Fruit fly (Drosophila melanogaster) whole organism, embryonic: ENCODE results near the gene mldr.
A peak's percentile ranks its signal among the peaks of the same experiment; 100 is the strongest.

Source experiments
- Aef1 ChIP-seq: fragments of 200-800 bp; sonication (Bioruptor generic); IDR thresholded peaks from 3 replicates; pipeline ENCODE4 v1.3.6; 2022; ENCODE audit warnings: missing biosample characterization, missing genetic modification characterization
- Blimp-1 ChIP-seq: fragments of 200-800 bp; sonication (Bioruptor generic); optimal IDR thresholded peaks from 3 replicates; lab custom pipeline; 2018; ENCODE audit warnings: missing biosample characterization, missing genetic modification characterization, mild to moderate bottlenecking, moderate library complexity, missing genetic modification reagents
- BtbVII ChIP-seq: fragments of 200-800 bp; sonication (Bioruptor generic); optimal IDR thresholded peaks from 3 replicates; lab custom pipeline; 2017; ENCODE audit warnings: missing biosample characterization, mild to moderate bottlenecking, missing genetic modification characterization
- CG10274 ChIP-seq: fragments of 200-800 bp; sonication (Bioruptor generic); optimal IDR thresholded peaks from 3 replicates; lab custom pipeline; 2017; ENCODE audit warnings: missing biosample characterization, mild to moderate bottlenecking, missing genetic modification characterization
- CG12236 ChIP-seq: fragments of 200-800 bp; sonication (Bioruptor generic); optimal IDR thresholded peaks from 2 replicates; lab custom pipeline; 2016; ENCODE audit warnings: missing biosample characterization, missing genetic modification characterization
- CG13775 ChIP-seq: fragments of 200-800 bp; sonication (Bioruptor generic); optimal IDR thresholded peaks from 3 replicates; lab custom pipeline; 2017; ENCODE audit warnings: missing biosample characterization, mild to moderate bottlenecking, missing genetic modification characterization
- CG15073 ChIP-seq: fragments of 200-800 bp; sonication (Bioruptor generic); optimal IDR thresholded peaks from 2 replicates; lab custom pipeline; 2016; ENCODE audit warnings: missing biosample characterization, missing genetic modification characterization
- CG1647 ChIP-seq: fragments of 200-800 bp; sonication (Bioruptor generic); optimal IDR thresholded peaks from 3 replicates; lab custom pipeline; 2016; ENCODE audit warnings: missing biosample characterization, missing genetic modification characterization
- CG1832 ChIP-seq: fragments of 200-800 bp; sonication (Bioruptor generic); optimal IDR thresholded peaks from 2 replicates; lab custom pipeline; 2017; ENCODE audit warnings: missing biosample characterization, mild to moderate bottlenecking, missing genetic modification characterization, inconsistent platforms
- CG18476 ChIP-seq: fragments of 200-800 bp; sonication (Bioruptor generic); optimal IDR thresholded peaks from 2 replicates; lab custom pipeline; 2016; ENCODE audit warnings: missing biosample characterization, mild to moderate bottlenecking, missing genetic modification characterization
- CG18619 ChIP-seq: fragments of 200-800 bp; sonication (Bioruptor generic); optimal IDR thresholded peaks from 3 replicates; lab custom pipeline; 2017; ENCODE audit warnings: missing biosample characterization, mild to moderate bottlenecking, missing genetic modification characterization
- CG2116 ChIP-seq: fragments of 200-800 bp; sonication (Bioruptor generic); optimal IDR thresholded peaks from 3 replicates; lab custom pipeline; 2018; ENCODE audit warnings: missing biosample characterization, mild to moderate bottlenecking, missing genetic modification characterization
- CG2678 ChIP-seq: fragments of 200-800 bp; sonication (Bioruptor generic); optimal IDR thresholded peaks from 3 replicates; lab custom pipeline; 2019; ENCODE audit warnings: missing biosample characterization, mild to moderate bottlenecking, missing genetic modification characterization, moderate library complexity
- CG31224 ChIP-seq: fragments of 200-800 bp; sonication (Bioruptor generic); IDR thresholded peaks from 2 replicates; pipeline ENCODE4 v1.3.6; 2022; ENCODE audit warnings: missing biosample characterization, missing genetic modification characterization
- CG32767 ChIP-seq: fragments of 200-800 bp; sonication (Bioruptor generic); IDR thresholded peaks from 2 replicates; pipeline ENCODE4 v1.3.6; 2022; ENCODE audit warnings: missing biosample characterization, missing genetic modification characterization
- CG43689 ChIP-seq: fragments of 200-800 bp; sonication (Bioruptor generic); IDR thresholded peaks from 2 replicates; pipeline ENCODE4 v1.3.6; 2022; ENCODE audit warnings: missing biosample characterization, missing genetic modification characterization
- CG4404 ChIP-seq: fragments of 200-800 bp; sonication (Bioruptor generic); IDR thresholded peaks from 2 replicates; pipeline ENCODE4 v1.3.6; 2022; ENCODE audit warnings: missing biosample characterization, missing genetic modification characterization
- CG4730 ChIP-seq: fragments of 200-800 bp; sonication (Bioruptor generic); IDR thresholded peaks from 2 replicates; pipeline ENCODE4 v1.3.6; 2022; ENCODE audit warnings: missing biosample characterization, missing genetic modification characterization
- CG4820 ChIP-seq: fragments of 200-800 bp; sonication (Bioruptor generic); optimal IDR thresholded peaks from 3 replicates; lab custom pipeline; 2016; ENCODE audit warnings: missing biosample characterization, missing genetic modification characterization
- CG5180 ChIP-seq: fragments of 200-800 bp; sonication (Bioruptor generic); optimal IDR thresholded peaks from 3 replicates; lab custom pipeline; 2017; ENCODE audit warnings: missing biosample characterization, missing genetic modification characterization, mild to moderate bottlenecking, moderate library complexity, missing genetic modification reagents
- CG6272 ChIP-seq: fragments of 200-800 bp; sonication (Bioruptor generic); IDR thresholded peaks from 2 replicates; pipeline ENCODE4 v1.3.6; 2022; ENCODE audit warnings: missing biosample characterization, missing genetic modification characterization
- CG7372 ChIP-seq: fragments of 200-800 bp; sonication (Bioruptor generic); IDR thresholded peaks from 2 replicates; pipeline ENCODE4 v1.3.6; 2022; ENCODE audit warnings: missing biosample characterization, missing genetic modification characterization
- CG8281 ChIP-seq: fragments of 200-800 bp; sonication (Bioruptor generic); optimal IDR thresholded peaks from 2 replicates; lab custom pipeline; 2018; ENCODE audit warnings: missing biosample characterization, mild to moderate bottlenecking, missing genetic modification characterization, moderate library complexity
- CG8924 ChIP-seq: fragments of 200-800 bp; optimal IDR thresholded peaks from 3 replicates; lab custom pipeline; 2019; ENCODE audit warnings: missing biosample characterization, mild to moderate bottlenecking, missing genetic modification characterization, moderate library complexity
- Dref ChIP-seq: fragments of 200-800 bp; sonication (Bioruptor generic); IDR thresholded peaks from 2 replicates; pipeline ENCODE4 v1.3.6; 2022; ENCODE audit warnings: missing biosample characterization, missing genetic modification characterization
- HmgZ ChIP-seq: fragments of 200-800 bp; sonication (Bioruptor generic); optimal IDR thresholded peaks from 2 replicates; lab custom pipeline; 2018; ENCODE audit warnings: missing biosample characterization, mild to moderate bottlenecking, missing genetic modification characterization
- Rfx ChIP-seq: fragments of 200-800 bp; sonication (Bioruptor generic); IDR thresholded peaks from 2 replicates; pipeline ENCODE4 v1.3.6; 2022; ENCODE audit warnings: missing biosample characterization, missing genetic modification characterization
- Sry-δ ChIP-seq: fragments of 200-800 bp; sonication (Bioruptor generic); optimal IDR thresholded peaks from 2 replicates; lab custom pipeline; 2016; ENCODE audit warnings: missing biosample characterization, missing genetic modification characterization
- Stat92E ChIP-seq, 3 experiments: fragments of >200 bp in 2 of 3; fragments of 200-800 bp in 1 of 3; sonication (Bioruptor generic) in 1 of 3; optimal IDR thresholded peaks; 2 replicates each; lab custom pipeline; 2017 to 2019; ENCODE audit warnings: missing biosample characterization in 3 of 3, missing genetic modification characterization in 3 of 3, mild to moderate bottlenecking in 1 of 3, moderate library complexity in 1 of 3
- Usf ChIP-seq: fragments of 200-800 bp; sonication (Bioruptor generic); optimal IDR thresholded peaks from 2 replicates; lab custom pipeline; 2017; ENCODE audit warnings: missing genotype, missing biosample characterization, missing genetic modification characterization
- YL-1 ChIP-seq: fragments of 200-800 bp; sonication (Bioruptor generic); optimal IDR thresholded peaks from 3 replicates; lab custom pipeline; 2017; ENCODE audit warnings: missing biosample characterization, mild to moderate bottlenecking, missing genetic modification characterization
- ash1 ChIP-seq: fragments of 200-800 bp; sonication (Bioruptor generic); optimal IDR thresholded peaks from 2 replicates; lab custom pipeline; 2018; ENCODE audit warnings: missing biosample characterization, mild to moderate bottlenecking, missing genetic modification characterization
- cad ChIP-seq: fragments of >200 bp; optimal IDR thresholded peaks from 2 replicates; lab custom pipeline; 2017; ENCODE audit warnings: missing biosample characterization, missing genetic modification characterization
- chif ChIP-seq, 2 experiments: fragments of 200-800 bp; sonication (Bioruptor generic); optimal IDR thresholded peaks; 3 replicates each; lab custom pipeline; 2016; ENCODE audit warnings: missing biosample characterization in 2 of 2, missing genetic modification characterization in 2 of 2
- chn ChIP-seq: fragments of 200-800 bp; sonication (Bioruptor generic); optimal IDR thresholded peaks from 2 replicates; lab custom pipeline; 2016; ENCODE audit warnings: missing biosample characterization, missing genetic modification characterization
- disco-r ChIP-seq: fragments of 200-800 bp; sonication (Bioruptor generic); optimal IDR thresholded peaks from 2 replicates; lab custom pipeline; 2016; ENCODE audit warnings: missing biosample characterization, missing genetic modification characterization
- dmrt99B ChIP-seq: fragments of 200-800 bp; sonication (Bioruptor generic); optimal IDR thresholded peaks from 2 replicates; lab custom pipeline; 2018; ENCODE audit warnings: missing biosample characterization, mild to moderate bottlenecking, missing genetic modification characterization, moderate library complexity
- en ChIP-seq: fragments of 200-800 bp; sonication (Bioruptor generic); optimal IDR thresholded peaks from 2 replicates; lab custom pipeline; 2016; ENCODE audit warnings: missing biosample characterization, missing genetic modification characterization
- fd96Cb ChIP-seq: fragments of 200-800 bp; sonication (Bioruptor generic); optimal IDR thresholded peaks from 2 replicates; lab custom pipeline; 2018; ENCODE audit warnings: missing biosample characterization, mild to moderate bottlenecking, missing genetic modification characterization, moderate library complexity
- fu2 ChIP-seq: fragments of 200-800 bp; sonication (Bioruptor generic); optimal IDR thresholded peaks from 2 replicates; lab custom pipeline; 2016; ENCODE audit warnings: missing biosample characterization, missing genetic modification characterization
- h ChIP-seq: fragments of >200 bp; optimal IDR thresholded peaks from 2 replicates; lab custom pipeline; 2017
- hbn ChIP-seq: fragments of 200-800 bp; sonication (Bioruptor generic); IDR thresholded peaks from 2 replicates; pipeline ENCODE4 v1.3.6; 2022; ENCODE audit warnings: missing biosample characterization, missing genetic modification characterization; ENCODE audit not compliant: partially characterized antibody
- hth ChIP-seq: fragments of >200 bp; optimal IDR thresholded peaks from 2 replicates; lab custom pipeline; 2017; ENCODE audit warnings: inconsistent platforms
- inv ChIP-seq: fragments of 200-800 bp; sonication (Bioruptor generic); IDR thresholded peaks from 2 replicates; pipeline ENCODE4 v1.3.6; 2022; ENCODE audit warnings: missing biosample characterization, missing genetic modification characterization; ENCODE audit not compliant: partially characterized antibody
- knrl ChIP-seq: fragments of 200-800 bp; sonication (Bioruptor generic); IDR thresholded peaks from 3 replicates; pipeline ENCODE4 v1.3.6; 2022; ENCODE audit warnings: missing biosample characterization, missing genetic modification characterization; ENCODE audit not compliant: partially characterized antibody
- scrt ChIP-seq: fragments of 200-800 bp; sonication (Bioruptor generic); optimal IDR thresholded peaks from 2 replicates; lab custom pipeline; 2018; ENCODE audit warnings: missing biosample characterization, mild to moderate bottlenecking, missing genetic modification characterization, moderate library complexity
- seq ChIP-seq: fragments of 200-800 bp; sonication (Bioruptor generic); IDR thresholded peaks from 2 replicates; pipeline ENCODE4 v1.3.6; 2022; ENCODE audit warnings: missing biosample characterization, missing genetic modification characterization
- tna ChIP-seq: fragments of 200-800 bp; sonication (Bioruptor generic); IDR thresholded peaks from 2 replicates; pipeline ENCODE4 v1.3.6; 2022; ENCODE audit warnings: missing biosample characterization, missing genetic modification characterization; ENCODE audit not compliant: partially characterized antibody
- toy ChIP-seq: fragments of 200-800 bp; sonication (Bioruptor generic); IDR thresholded peaks from 2 replicates; pipeline ENCODE4 v1.3.6; 2022; ENCODE audit warnings: missing biosample characterization, missing genetic modification characterization
- trh ChIP-seq: fragments of 200-800 bp; sonication (Bioruptor generic); optimal IDR thresholded peaks from 2 replicates; lab custom pipeline; 2016; ENCODE audit warnings: missing biosample characterization, missing genetic modification characterization
- ttk ChIP-seq: fragments of 200-800 bp; sonication (Bioruptor generic); IDR thresholded peaks from 2 replicates; pipeline ENCODE4 v2.1.2; 2022; ENCODE audit warnings: missing biosample characterization, missing genetic modification characterization

mldr gene

DNA sequence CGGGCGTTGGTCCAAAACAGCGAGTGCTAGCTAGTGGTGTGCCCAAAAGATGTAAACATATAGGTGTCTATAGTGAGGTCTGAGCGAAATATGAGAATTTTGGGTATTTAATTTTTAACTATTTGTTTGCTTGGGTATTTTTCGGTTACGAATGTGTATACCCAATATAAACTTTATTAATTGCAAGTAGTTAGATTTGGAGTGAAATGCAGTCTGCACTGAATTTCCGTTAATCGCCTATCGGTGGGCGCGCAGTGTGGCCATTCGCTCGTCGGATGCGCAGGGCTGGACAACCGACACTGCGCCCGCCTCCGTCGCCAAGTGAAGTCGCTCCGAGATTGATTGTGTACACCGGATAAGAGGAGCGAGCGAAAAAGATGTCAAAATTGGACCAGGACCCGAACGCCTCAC, 4.0 kb downstream of the mldr start, which contains the start of the genes CG15891 and CG3815 (continued):
- no peak for TF ChIP-seq Stat92E (GFP tag; optimal IDR thresholded peaks at IDR 0.05; lab: Kevin White, UChicago)
- TF ChIP-seq CG8281 (tag; lab: Kevin White, UChicago), result no peak
- TF ChIP-seq CG18619, result peak; percentile 69
- peak; percentile 59; the same call in 2 of the 3 replicates for TF ChIP-seq knrl (GFP tag; lab: Robert Waterston, UW)
- no peak for TF ChIP-seq dmrt99B (tag; lab: Kevin White, UChicago)
- TF ChIP-seq seq (GFP tag; lab: Robert Waterston, UW), result no peak
- no peak for TF ChIP-seq disco-r
- TF ChIP-seq Aef1 (GFP tag; lab: Robert Waterston, UW), result peak; percentile 54; the same call in 2 of the 3 replicates
- no peak for TF ChIP-seq trh
- TF ChIP-seq Rfx (GFP tag; lab: Robert Waterston, UW), result peak; percentile 76
- 0 out of 2 replicates have a peak, but pooled peaks have one; percentile 28 for TF ChIP-seq CG32767 (GFP tag; lab: Robert Waterston, UW)
- peak; percentile 13; the same call in 1 of the 2 replicates for TF ChIP-seq CG31224 (GFP tag; lab: Robert Waterston, UW)
- TF ChIP-seq fu2 (GFP tag; lab: Kevin White, UChicago), result peak; percentile 49
- peak; percentile 10 for TF ChIP-seq CG4820 (GFP tag; lab: Kevin White, UChicago)
- TF ChIP-seq CG15073 (GFP tag; lab: Kevin White, UChicago), result no peak
- no peak for TF ChIP-seq BtbVII (GFP tag; lab: Kevin White, UChicago)
- TF ChIP-seq YL-1 (GFP tag; lab: Kevin White, UChicago), result peak; percentile 60
- TF ChIP-seq CG1647 (GFP tag; lab: Kevin White, UChicago), result no peak
- peak; percentile 42; the same call in 1 of the 2 replicates for TF ChIP-seq CG6272 (GFP tag; lab: Robert Waterston, UW)
- no peak for TF ChIP-seq toy (GFP tag; lab: Robert Waterston, UW)
- TF ChIP-seq scrt (GFP tag; lab: Kevin White, UChicago), result no peak
- TF ChIP-seq CG10274 (GFP tag; lab: Kevin White, UChicago), result no peak
- TF ChIP-seq Sry-δ (GFP tag; lab: Kevin White, UChicago), result peak; percentile 71
- TF ChIP-seq ttk (GFP tag; lab: Robert Waterston, UW), result no peak
- no peak for TF ChIP-seq en
- TF ChIP-seq CG4404, result peak; percentile 54; the same call in 1 of the 2 replicates
- TF ChIP-seq chif (GFP tag; optimal IDR thresholded peaks at IDR 0.05; lab: Kevin White, UChicago), result peak; percentile 13 to 33
- TF ChIP-seq inv, result peak; percentile 23; the same call in 1 of the 2 replicates
- no peak for TF ChIP-seq h (lab: Kevin White, UChicago)
- TF ChIP-seq hbn (GFP tag; lab: Robert Waterston, UW), result no peak; the same call in 1 of the 2 replicates
- TF ChIP-seq ash1, result no peak
- peak; percentile 67 for TF ChIP-seq Dref
- TF ChIP-seq fd96Cb (tag; lab: Kevin White, UChicago), result no peak
- peak; percentile 31; the same call in 1 of the 2 replicates for TF ChIP-seq CG4730 (GFP tag; lab: Robert Waterston, UW)
- TF ChIP-seq CG2678 (tag; lab: Kevin White, UChicago), result no peak
- TF ChIP-seq hth (lab: Kevin White, UChicago), result no peak
- no peak for TF ChIP-seq CG18476 (GFP tag; lab: Kevin White, UChicago)
- TF ChIP-seq Blimp-1 (GFP tag; lab: Kevin White, UChicago), result no peak
- TF ChIP-seq HmgZ (tag; lab: Kevin White, UChicago), result peak; percentile 84
- peak; percentile 45; the same call in 1 of the 2 replicates for TF ChIP-seq CG7372 (GFP tag; lab: Robert Waterston, UW)
- TF ChIP-seq CG1832 (GFP tag; lab: Kevin White, UChicago), result no peak
- TF ChIP-seq tna, result no peak
- no peak for TF ChIP-seq CG12236 (GFP tag; lab: Kevin White, UChicago)
- TF ChIP-seq CG43689, result no peak
- TF ChIP-seq chn (GFP tag; lab: Kevin White, UChicago), result peak; percentile 12
- TF ChIP-seq CG2116 (GFP tag; lab: Kevin White, UChicago), result peak; percentile 64
- TF ChIP-seq CG8924 (tag; lab: Kevin White, UChicago), result peak; percentile 55
- TF ChIP-seq CG13775 (GFP tag; lab: Kevin White, UChicago), result peak; percentile 67
- no peak for TF ChIP-seq Usf (GFP tag; lab: Kevin White, UChicago)
- no peak for TF ChIP-seq CG5180
- TF ChIP-seq cad, result no peak
